Worm (Caenorhabditis elegans) whole organism, late embryonic: Measurements from ENCODE around the gene spp-24.

Experiments used
- C08G9.2 ChIP-seq: sonication (generic microtip); optimal IDR thresholded peaks from 2 replicates; lab custom pipeline; 2016; ENCODE audit warnings: mild to moderate bottlenecking, missing genetic modification characterization, moderate library complexity, missing compliant biosample characterization
- ceh-14 ChIP-seq: sonication (generic microtip); optimal IDR thresholded peaks from 2 replicates; lab custom pipeline; 2016; ENCODE audit warnings: missing genotype, missing genetic modification characterization, missing compliant biosample characterization
- elt-2 ChIP-seq: sonication (generic microtip); optimal IDR thresholded peaks from 2 replicates; lab custom pipeline; 2016; ENCODE audit warnings: missing genetic modification reagents, missing genetic modification characterization, missing compliant biosample characterization
- fkh-10 ChIP-seq: fragments of 150-350 bp; optimal IDR thresholded peaks from 2 replicates; lab custom pipeline; 2014; ENCODE audit warnings: missing biosample characterization, missing genetic modification reagents, missing genetic modification characterization
- pqm-1 ChIP-seq: sonication (generic microtip); optimal IDR thresholded peaks from 2 replicates; lab custom pipeline; 2016; ENCODE audit warnings: missing genetic modification characterization, missing compliant biosample characterization
- sox-4 ChIP-seq: sonication (generic microtip); optimal IDR thresholded peaks from 2 replicates; lab custom pipeline; 2017; ENCODE audit warnings: mild to moderate bottlenecking, missing genetic modification characterization, inconsistent platforms, missing compliant biosample characterization
- syd-9 ChIP-seq: sonication (generic microtip); optimal IDR thresholded peaks from 2 replicates; lab custom pipeline; 2016; ENCODE audit warnings: mild to moderate bottlenecking, missing genetic modification characterization, moderate library complexity, missing compliant biosample characterization

ce11 chrII:76662-77061 is 37.3 kb upstream of the spp-24 start:
- TF ChIP-seq pqm-1 (no peak), syd-9 (tag; lab: Kevin White, UChicago) (no peak), elt-2 (tag; lab: Kevin White, UChicago) (no peak), fkh-10 (GFP tag; lab: Kevin White, UChicago) (no peak), sox-4 (no peak), ceh-14 (no peak), C08G9.2 (tag; lab: Kevin White, UChicago) (no peak)
